Worm (Caenorhabditis elegans): ENCODE measurements around the gene nspe-8.

DNA sequence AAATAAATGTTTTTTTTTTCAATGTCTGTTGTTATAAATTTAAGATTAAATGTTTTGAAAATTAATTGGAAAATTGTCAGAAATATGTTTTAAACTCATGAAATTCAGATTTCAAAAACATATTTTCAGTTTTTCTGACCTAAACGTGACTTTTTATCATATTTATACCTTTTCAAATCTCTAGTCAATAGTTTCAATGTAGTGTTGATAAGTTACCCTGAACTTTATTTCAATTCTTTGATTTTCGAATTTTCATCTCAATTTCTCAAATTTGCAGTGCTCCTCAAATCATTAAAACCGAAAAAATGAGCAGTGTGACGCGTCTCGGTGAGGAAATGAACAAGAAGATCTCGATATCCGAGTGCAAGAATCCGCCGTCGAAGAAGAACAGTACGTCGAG lies 32.7 kb upstream of the nspe-8 start, which contains the start of gene rgs-4:
- TF ChIP-seq pha-4 (GFP tag; IDR thresholded peaks at IDR 0.05) (no peak), pha-4 (tag; optimal IDR thresholded peaks at IDR 0.05) (no peak), mdt-29 (GFP tag; IDR thresholded peaks at IDR 0.05) (no peak), ceh-82 (tag; optimal IDR thresholded peaks at IDR 0.05) (no peak), ZK546.5 (tag; optimal IDR thresholded peaks at IDR 0.05) (no peak), daf-19 (GFP tag; conservative IDR thresholded peaks at IDR 0.05) (no peak), ces-1 (GFP tag; optimal IDR thresholded peaks at IDR 0.05) (no peak), snpc-4 (tag; optimal IDR thresholded peaks at IDR 0.05) (no peak), skn-1 (tag; optimal IDR thresholded peaks at IDR 0.05) (no peak)
